Fruit fly (Drosophila melanogaster) whole organism, wandering third instar larva: ENCODE data around the gene CG15635.

Experiments used
- Dfd ChIP-seq: fragments of >200 bp; optimal IDR thresholded peaks from 2 replicates; lab custom pipeline; 2017; ENCODE audit warnings: missing biosample characterization, missing genetic modification characterization
- GATAd ChIP-seq: sonication (Bioruptor generic); optimal IDR thresholded peaks from 2 replicates; lab custom pipeline; 2016; ENCODE audit warnings: missing biosample characterization, missing genetic modification characterization
- Mio ChIP-seq: sonication (Bioruptor generic); optimal IDR thresholded peaks from 2 replicates; lab custom pipeline; 2016; ENCODE audit warnings: missing biosample characterization, missing genetic modification characterization
- br ChIP-seq: fragments of 200-800 bp; sonication (Bioruptor generic); optimal IDR thresholded peaks from 2 replicates; lab custom pipeline; 2016; ENCODE audit warnings: missing biosample characterization, missing genetic modification characterization
- brk ChIP-seq: fragments of 200-800 bp; sonication (Bioruptor generic); optimal IDR thresholded peaks from 2 replicates; lab custom pipeline; 2016; ENCODE audit warnings: missing biosample characterization, mild to moderate bottlenecking, missing genetic modification characterization
- ey ChIP-seq: fragments of 200-800 bp; sonication (Bioruptor generic); optimal IDR thresholded peaks from 2 replicates; lab custom pipeline; 2016; ENCODE audit warnings: missing biosample characterization, missing genetic modification characterization
- fru ChIP-seq: fragments of 200-800 bp; sonication (Bioruptor generic); optimal IDR thresholded peaks from 3 replicates; lab custom pipeline; 2016; ENCODE audit warnings: missing biosample characterization, mild to moderate bottlenecking, missing genetic modification characterization
- h ChIP-seq: fragments of 200-800 bp; sonication (Bioruptor generic); optimal IDR thresholded peaks from 3 replicates; lab custom pipeline; 2016; ENCODE audit warnings: missing biosample characterization, mild to moderate bottlenecking, missing genetic modification characterization
- pan ChIP-seq: fragments of >200 bp; optimal IDR thresholded peaks from 2 replicates; lab custom pipeline; 2017
- psq ChIP-seq: fragments of 200-800 bp; sonication (Bioruptor generic); optimal IDR thresholded peaks from 3 replicates; lab custom pipeline; 2017; ENCODE audit warnings: missing biosample characterization, mild to moderate bottlenecking, missing genetic modification characterization, moderate library complexity
- usp ChIP-seq: fragments of >200 bp; optimal IDR thresholded peaks from 2 replicates; lab custom pipeline; 2017; ENCODE audit warnings: missing biosample characterization, missing genetic modification characterization

- TF ChIP-seq psq (GFP tag; lab: Kevin White, UChicago) (peak; percentile 17), h (GFP tag; lab: Kevin White, UChicago) (no peak), Mio (GFP tag; lab: Kevin White, UChicago) (no peak), usp (GFP tag; lab: Kevin White, UChicago) (no peak), br (no peak), ey (no peak), brk (GFP tag; lab: Kevin White, UChicago) (no peak), pan (lab: Kevin White, UChicago) (no peak), Dfd (no peak), GATAd (no peak), fru (GFP tag; lab: Kevin White, UChicago) (no peak)
These were observed 8.1 kb downstream of the CG15635 start, which contains the start of gene CG3355 for dm6 chr2L:4650752-4651453.
